Fruit fly (Drosophila melanogaster): ENCODE measurements around the gene CG31533.

dm6 chr3R:14108158-14108921, 48.9 kb downstream of the CG31533 start, which contains the start of gene CG12402:
- TF ChIP-seq psq (optimal IDR thresholded peaks at IDR 0.05), result no peak
- TF ChIP-seq Myc (optimal IDR thresholded peaks at IDR 0.05), result no peak
- TF ChIP-seq ttk (optimal IDR thresholded peaks at IDR 0.05), result no peak

All from Kc167 (cell line).